Worm (Caenorhabditis elegans) whole organism, L2 larva: Measurements from ENCODE around the gene ets-4.

Experiments
- F13H6.1 ChIP-seq: sonication (generic microtip); optimal IDR thresholded peaks from 2 replicates; lab custom pipeline; 2016; ENCODE audit warnings: missing genetic modification characterization, missing compliant biosample characterization
- blmp-1 ChIP-seq: sonication (generic microtip); optimal IDR thresholded peaks from 2 replicates; lab custom pipeline; 2017; ENCODE audit warnings: missing genetic modification characterization, mild to moderate bottlenecking, missing compliant biosample characterization, antibody characterized with exemption, moderate library complexity; ENCODE audit not compliant: insufficient read depth
- ceh-82 ChIP-seq: fragments of 150-350 bp; optimal IDR thresholded peaks from 2 replicates; lab custom pipeline; 2014; ENCODE audit warnings: missing biosample characterization, missing genetic modification characterization
- lin-13 ChIP-seq: fragments of 150-350 bp; optimal IDR thresholded peaks from 2 replicates; lab custom pipeline; 2014; ENCODE audit warnings: missing biosample characterization, missing genetic modification reagents, missing genetic modification characterization
- lsy-2 ChIP-seq, 2 experiments: fragments of 150-350 bp in 1 of 2; sonication (generic microtip) in 1 of 2; optimal IDR thresholded peaks; 2 replicates each; lab custom pipeline; 2014 to 2017; ENCODE audit warnings: missing biosample characterization in 2 of 2, missing genetic modification characterization in 2 of 2
- mdl-1 ChIP-seq, 2 experiments: fragments of 150-350 bp in 1 of 2; sonication (generic microtip) in 1 of 2; optimal IDR thresholded peaks; 2 replicates each; lab custom pipeline; 2017; ENCODE audit warnings: missing biosample characterization in 2 of 2, missing genetic modification characterization in 2 of 2
- nhr-129 ChIP-seq: fragments of 150-350 bp; optimal IDR thresholded peaks from 2 replicates; lab custom pipeline; 2014; ENCODE audit warnings: missing biosample characterization, missing genetic modification characterization
- nhr-237 ChIP-seq: fragments of 150-350 bp; optimal IDR thresholded peaks from 2 replicates; lab custom pipeline; 2014; ENCODE audit warnings: missing biosample characterization, missing genetic modification characterization
- nhr-77 ChIP-seq: fragments of 150-350 bp; optimal IDR thresholded peaks from 2 replicates; lab custom pipeline; 2014; ENCODE audit warnings: missing biosample characterization, missing genetic modification characterization
- sma-3 ChIP-seq: sonication (generic microtip); optimal IDR thresholded peaks from 2 replicates; lab custom pipeline; 2016; ENCODE audit warnings: missing genetic modification reagents, missing genetic modification characterization, missing compliant biosample characterization
- unc-39 ChIP-seq: fragments of 150-350 bp; optimal IDR thresholded peaks from 2 replicates; lab custom pipeline; 2014; ENCODE audit warnings: missing biosample characterization, missing genetic modification characterization
- unc-62 ChIP-seq: fragments of 150-350 bp; optimal IDR thresholded peaks from 2 replicates; lab custom pipeline; 2014; ENCODE audit warnings: missing biosample characterization, missing genetic modification reagents, missing genetic modification characterization
- zag-1 ChIP-seq: fragments of 150-350 bp; optimal IDR thresholded peaks from 2 replicates; lab custom pipeline; 2014; ENCODE audit warnings: missing biosample characterization, missing genetic modification characterization
- ztf-11 ChIP-seq: sonication (generic microtip); optimal IDR thresholded peaks from 2 replicates; lab custom pipeline; 2017; ENCODE audit warnings: missing biosample characterization, missing genetic modification characterization

- TF ChIP-seq lsy-2 (tag; optimal IDR thresholded peaks at IDR 0.05; lab: Kevin White, UChicago) = peak in 1 of 2 experiments; percentile 16
- no peak for TF ChIP-seq blmp-1
- no peak for TF ChIP-seq ztf-11 (tag; lab: Kevin White, UChicago)
- TF ChIP-seq unc-62 (GFP tag; lab: Kevin White, UChicago) = no peak
- TF ChIP-seq zag-1 (tag; lab: Kevin White, UChicago) = no peak
- TF ChIP-seq F13H6.1 (tag; lab: Kevin White, UChicago) = no peak
- no peak for TF ChIP-seq lin-13 (GFP tag; lab: Kevin White, UChicago)
- TF ChIP-seq unc-39 = no peak
- no peak for TF ChIP-seq mdl-1 (tag; optimal IDR thresholded peaks at IDR 0.05; lab: Kevin White, UChicago)
- TF ChIP-seq ceh-82 (tag; lab: Kevin White, UChicago) = no peak
- TF ChIP-seq nhr-237 (tag; lab: Kevin White, UChicago) = no peak
- TF ChIP-seq nhr-129 (tag; lab: Kevin White, UChicago) = peak; percentile 96
- no peak for TF ChIP-seq sma-3 (GFP tag; lab: Kevin White, UChicago)
- TF ChIP-seq nhr-77 (tag; lab: Kevin White, UChicago) = no peak
Observed at ce11 chrX:6531896-6532295, 13.2 kb downstream of the ets-4 start.
